Fruit fly (Drosophila melanogaster) whole organism, pupa: Measurements from ENCODE around the gene CG43233.

Experiments used
- CG10348 ChIP-seq: fragments of 200-800 bp; sonication (Bioruptor generic); IDR thresholded peaks from 2 replicates; pipeline ENCODE4 v1.3.6; 2022; ENCODE audit warnings: missing biosample characterization, missing genetic modification characterization
- CG12605 ChIP-seq: fragments of 200-800 bp; sonication (Bioruptor generic); IDR thresholded peaks from 2 replicates; pipeline ENCODE4 v1.3.6; 2022; ENCODE audit warnings: missing biosample characterization, missing genetic modification characterization
- CG13204 ChIP-seq: fragments of 200-800 bp; sonication (Bioruptor generic); optimal IDR thresholded peaks from 2 replicates; lab custom pipeline; 2018; ENCODE audit warnings: missing biosample characterization, mild to moderate bottlenecking, missing genetic modification characterization, moderate library complexity
- CG15710 ChIP-seq: fragments of 200-800 bp; sonication (Bioruptor generic); optimal IDR thresholded peaks from 2 replicates; lab custom pipeline; 2018; ENCODE audit warnings: missing biosample characterization, mild to moderate bottlenecking, missing genetic modification characterization, moderate library complexity
- CG34367 ChIP-seq: fragments of 200-800 bp; sonication (Bioruptor generic); optimal IDR thresholded peaks from 2 replicates; lab custom pipeline; 2018; ENCODE audit warnings: missing biosample characterization, mild to moderate bottlenecking, missing genetic modification characterization
- CG8159 ChIP-seq: fragments of 200-800 bp; sonication (Bioruptor generic); optimal IDR thresholded peaks from 3 replicates; lab custom pipeline; 2018; ENCODE audit warnings: missing biosample characterization, mild to moderate bottlenecking, missing genetic modification characterization, moderate library complexity
- CG8301 ChIP-seq: fragments of 200-800 bp; sonication (Bioruptor generic); optimal IDR thresholded peaks from 2 replicates; lab custom pipeline; 2018; ENCODE audit warnings: missing biosample characterization, mild to moderate bottlenecking, missing genetic modification characterization
- CG9948 ChIP-seq: fragments of 200-800 bp; sonication (Bioruptor generic); optimal IDR thresholded peaks from 2 replicates; lab custom pipeline; 2018; ENCODE audit warnings: missing biosample characterization, mild to moderate bottlenecking, missing genetic modification characterization, moderate library complexity
- EcR ChIP-seq: fragments of 200-800 bp; sonication (Bioruptor generic); optimal IDR thresholded peaks from 3 replicates; lab custom pipeline; 2019; ENCODE audit warnings: missing biosample characterization, missing genetic modification characterization, mild to moderate bottlenecking, moderate library complexity, missing genetic modification reagents
- Pif1B ChIP-seq: fragments of 200-800 bp; sonication (Bioruptor generic); optimal IDR thresholded peaks from 3 replicates; lab custom pipeline; 2016; ENCODE audit warnings: missing biosample characterization, missing genetic modification characterization
- Snoo ChIP-seq: fragments of 200-800 bp; sonication (Bioruptor generic); optimal IDR thresholded peaks from 3 replicates; lab custom pipeline; 2017; ENCODE audit warnings: missing biosample characterization, mild to moderate bottlenecking, missing genetic modification characterization, inconsistent platforms
- fd96Ca ChIP-seq: fragments of 200-800 bp; sonication (Bioruptor generic); IDR thresholded peaks from 3 replicates; pipeline ENCODE4 v1.3.6; 2022; ENCODE audit warnings: missing biosample characterization, missing genetic modification characterization

Gene CG43233

DNA sequence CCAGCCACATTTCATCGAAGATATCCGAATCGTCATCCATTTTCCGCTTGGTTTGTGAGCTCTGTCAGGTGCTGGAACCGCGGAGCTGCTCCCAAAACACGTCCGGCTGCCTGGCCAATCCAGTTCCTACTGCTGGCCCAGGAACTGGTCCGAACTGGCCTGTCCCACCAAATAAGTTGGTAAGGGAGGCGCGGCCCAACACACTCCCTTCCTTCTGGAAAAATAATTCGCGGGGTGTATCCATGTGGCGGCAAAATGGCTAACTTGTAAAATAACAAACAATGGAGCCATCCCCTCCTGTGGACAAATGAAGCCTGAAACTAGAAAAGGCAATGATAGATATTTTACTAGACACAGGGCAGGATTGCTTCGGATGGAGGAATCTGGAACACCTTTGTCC is 48.6 kb downstream of the CG43233 start, which contains the start of gene CG15130:
Gene CG15130 (minus strand): TSS at position 101 of the 400 bp plus-strand sequence.
- TF ChIP-seq CG15710 (tag; lab: Kevin White, UChicago) (no peak), Pif1B (GFP tag; lab: Kevin White, UChicago) (no peak), CG13204 (GFP tag; lab: Kevin White, UChicago) (no peak), CG8301 (tag; lab: Kevin White, UChicago) (no peak), CG10348 (GFP tag; lab: Robert Waterston, UW) (no peak), Snoo (tag; lab: Kevin White, UChicago) (no peak), CG34367 (tag; lab: Kevin White, UChicago) (no peak), CG8159 (no peak), fd96Ca (GFP tag; lab: Robert Waterston, UW) (no peak), EcR (GFP tag; lab: Kevin White, UChicago) (no peak), CG12605 (no peak), CG9948 (tag; lab: Kevin White, UChicago) (no peak)
